Worm (Caenorhabditis elegans) whole organism, young adult: ENCODE measurements around the gene gtf-2H4.
A peak's percentile ranks its signal among the peaks of the same experiment; 100 is the strongest.

ENCODE experiments used
- F10E7.11 ChIP-seq: sonication (generic microtip); optimal IDR thresholded peaks from 2 replicates; lab custom pipeline; 2017; ENCODE audit warnings: mild to moderate bottlenecking, missing genetic modification characterization, moderate library complexity, missing compliant biosample characterization
- F22D6.2 ChIP-seq: sonication (generic microtip); optimal IDR thresholded peaks from 2 replicates; lab custom pipeline; 2016; ENCODE audit warnings: mild to moderate bottlenecking, missing genetic modification characterization, missing compliant biosample characterization
- F23B12.7 ChIP-seq: sonication (generic microtip); optimal IDR thresholded peaks from 2 replicates; lab custom pipeline; 2017; ENCODE audit warnings: missing genetic modification characterization, mild to moderate bottlenecking, missing compliant biosample characterization, antibody characterized with exemption, moderate library complexity; ENCODE audit not compliant: insufficient read depth
- F33H1.4 ChIP-seq: fragments of 200-800 bp; sonication (Bioruptor generic); IDR thresholded peaks from 2 replicates; pipeline ENCODE4 v1.3.6; 2022; ENCODE audit warnings: missing genetic modification reagents, missing genetic modification characterization, missing compliant biosample characterization
- F37B4.10 ChIP-seq: fragments of 200-800 bp; sonication (Bioruptor generic); IDR thresholded peaks from 2 replicates; pipeline ENCODE4 v1.3.6; 2022; ENCODE audit warnings: missing genetic modification characterization, missing compliant biosample characterization
- K11D2.4 ChIP-seq: fragments of 200-800 bp; sonication (Bioruptor generic); IDR thresholded peaks from 2 replicates; pipeline ENCODE4 v1.3.6; 2022; ENCODE audit warnings: missing genetic modification reagents, missing genetic modification characterization, missing compliant biosample characterization
- Y53F4B.3 ChIP-seq: fragments of 200-800 bp; sonication (Bioruptor generic); IDR thresholded peaks from 2 replicates; pipeline ENCODE4 v1.3.6; 2022; ENCODE audit warnings: missing genetic modification reagents, missing genetic modification characterization, missing compliant biosample characterization
- Y53G8AR.9 ChIP-seq: fragments of 200-800 bp; sonication (Bioruptor generic); conservative IDR thresholded peaks from 2 replicates; pipeline ENCODE4 v1.3.6; 2022; ENCODE audit warnings: missing genetic modification reagents, missing genetic modification characterization, missing compliant biosample characterization
- Y79H2A.3 ChIP-seq: fragments of 200-800 bp; sonication (Bioruptor generic); conservative IDR thresholded peaks from 2 replicates; pipeline ENCODE4 v1.3.6; 2022; ENCODE audit warnings: missing genetic modification reagents, missing genetic modification characterization, missing compliant biosample characterization
- Y95B8A.8 ChIP-seq: fragments of 200-800 bp; sonication (Bioruptor generic); IDR thresholded peaks from 2 replicates; pipeline ENCODE4 v1.3.6; 2022; ENCODE audit warnings: missing genetic modification reagents, missing genetic modification characterization, missing compliant biosample characterization
- ama-1 ChIP-seq, 3 experiments: fragments of 150-350 bp in 1 of 3; sonication (generic microtip) in 2 of 3; optimal IDR thresholded peaks; 2 replicates each; lab custom pipeline; 2014 to 2018; ENCODE audit warnings: missing biosample characterization in 2 of 3, missing genetic modification characterization in 2 of 3, missing genetic modification reagents in 2 of 3
- aptf-2 ChIP-seq: fragments of 200-800 bp; sonication (Bioruptor generic); conservative IDR thresholded peaks from 2 replicates; pipeline ENCODE4 v1.3.6; 2022; ENCODE audit warnings: missing genetic modification reagents, missing genetic modification characterization, missing compliant biosample characterization
- aptf-3 ChIP-seq: fragments of 200-800 bp; sonication (Bioruptor generic); IDR thresholded peaks from 2 replicates; pipeline ENCODE4 v1.3.6; 2022; ENCODE audit warnings: missing genetic modification characterization, missing compliant biosample characterization
- athp-1 ChIP-seq: sonication (generic microtip); optimal IDR thresholded peaks from 2 replicates; lab custom pipeline; 2017; ENCODE audit warnings: mild to moderate bottlenecking, missing genetic modification characterization, missing compliant biosample characterization
- attf-5 ChIP-seq: fragments of 200-800 bp; sonication (Bioruptor generic); optimal IDR thresholded peaks from 2 replicates; lab custom pipeline; 2018; ENCODE audit warnings: mild to moderate bottlenecking, missing genetic modification characterization, missing compliant biosample characterization
- attf-6 ChIP-seq: fragments of 200-800 bp; sonication (Bioruptor generic); IDR thresholded peaks from 2 replicates; pipeline ENCODE4 v1.3.6; 2022; ENCODE audit warnings: missing genetic modification reagents, missing genetic modification characterization, missing compliant biosample characterization
- bed-1 ChIP-seq: fragments of 200-800 bp; sonication (Bioruptor generic); IDR thresholded peaks from 2 replicates; pipeline ENCODE4 v1.3.6; 2022; ENCODE audit warnings: missing genetic modification reagents, missing genetic modification characterization, missing compliant biosample characterization
- cebp-1 ChIP-seq, 2 experiments: fragments of 200-800 bp in 1 of 2; sonication (Bioruptor generic) in 1 of 2; sonication (generic microtip) in 1 of 2; IDR thresholded peaks in 1 of 2; optimal IDR thresholded peaks in 1 of 2; 2 replicates each; pipeline versions ENCODE4 v1.3.6 to Lab custom; 2017 to 2022; ENCODE audit warnings: missing compliant biosample characterization in 2 of 2, missing genetic modification characterization in 2 of 2, mild to moderate bottlenecking in 1 of 2, missing genetic modification reagents in 1 of 2, moderate library complexity in 1 of 2
- ceh-100 ChIP-seq: fragments of 200-800 bp; sonication (Bioruptor generic); IDR thresholded peaks from 2 replicates; pipeline ENCODE4 v1.3.6; 2022; ENCODE audit warnings: missing genetic modification reagents, missing genetic modification characterization, missing compliant biosample characterization
- ceh-40 ChIP-seq: fragments of 200-800 bp; sonication (Bioruptor generic); IDR thresholded peaks from 2 replicates; pipeline ENCODE4 v1.3.6; 2022; ENCODE audit warnings: missing genetic modification characterization, missing compliant biosample characterization
- ceh-58 ChIP-seq: fragments of 200-800 bp; sonication (Bioruptor generic); IDR thresholded peaks from 2 replicates; pipeline ENCODE4 v1.3.6; 2022; ENCODE audit warnings: missing genetic modification characterization, missing compliant biosample characterization
- ceh-79 ChIP-seq: sonication (generic microtip); optimal IDR thresholded peaks from 2 replicates; lab custom pipeline; 2017; ENCODE audit warnings: mild to moderate bottlenecking, missing genetic modification characterization, missing compliant biosample characterization
- ceh-91 ChIP-seq: fragments of 200-800 bp; sonication (Bioruptor generic); IDR thresholded peaks from 2 replicates; pipeline ENCODE4 v1.3.6; 2022; ENCODE audit warnings: missing genetic modification reagents, missing genetic modification characterization, missing compliant biosample characterization
- dox-1 ChIP-seq: fragments of 200-800 bp; sonication (Bioruptor generic); IDR thresholded peaks from 2 replicates; pipeline ENCODE4 v1.3.6; 2022; ENCODE audit warnings: missing genetic modification reagents, missing genetic modification characterization, missing compliant biosample characterization
- dpl-1 ChIP-seq: fragments of 150-350 bp; optimal IDR thresholded peaks from 2 replicates; lab custom pipeline; 2014; ENCODE audit warnings: missing biosample characterization, missing genetic modification reagents, missing genetic modification characterization
- egrh-3 ChIP-seq: fragments of 200-800 bp; sonication (Bioruptor generic); IDR thresholded peaks from 2 replicates; pipeline ENCODE4 v1.3.6; 2022; ENCODE audit warnings: missing genetic modification reagents, missing genetic modification characterization, missing compliant biosample characterization
- hmg-1.2 ChIP-seq: fragments of 200-800 bp; sonication (Bioruptor generic); IDR thresholded peaks from 2 replicates; pipeline ENCODE4 v1.3.6; 2022; ENCODE audit warnings: missing genetic modification reagents, missing genetic modification characterization, missing compliant biosample characterization
- hmg-20 ChIP-seq: fragments of 200-800 bp; sonication (Bioruptor generic); IDR thresholded peaks from 2 replicates; pipeline ENCODE4 v1.3.6; 2022; ENCODE audit warnings: missing genetic modification reagents, missing genetic modification characterization, missing compliant biosample characterization
- hsf-1 ChIP-seq: fragments of 200-800 bp; sonication (Bioruptor generic); IDR thresholded peaks from 2 replicates; pipeline ENCODE4 v1.3.6; 2022; ENCODE audit warnings: missing genetic modification reagents, missing genetic modification characterization, missing compliant biosample characterization
- lag-1 ChIP-seq: fragments of 200-800 bp; sonication (Bioruptor generic); IDR thresholded peaks from 2 replicates; pipeline ENCODE4 v1.3.6; 2022; ENCODE audit warnings: missing genetic modification reagents, missing genetic modification characterization, missing compliant biosample characterization
- lin-26 ChIP-seq: fragments of 200-800 bp; sonication (Bioruptor generic); IDR thresholded peaks from 2 replicates; pipeline ENCODE4 v1.3.6; 2022; ENCODE audit warnings: missing genetic modification reagents, missing genetic modification characterization, missing compliant biosample characterization
- lsl-1 ChIP-seq: fragments of 200-800 bp; sonication (Bioruptor generic); optimal IDR thresholded peaks from 2 replicates; lab custom pipeline; 2018; ENCODE audit warnings: mild to moderate bottlenecking, missing genetic modification characterization, moderate library complexity, missing compliant biosample characterization
- madf-6 ChIP-seq: fragments of 200-800 bp; sonication (Bioruptor generic); IDR thresholded peaks from 2 replicates; pipeline ENCODE4 v1.3.6; 2022; ENCODE audit warnings: missing genetic modification reagents, missing genetic modification characterization, missing compliant biosample characterization
- madf-8 ChIP-seq: fragments of 200-800 bp; sonication (Bioruptor generic); conservative IDR thresholded peaks from 2 replicates; pipeline ENCODE4 v1.3.6; 2022; ENCODE audit warnings: missing genetic modification reagents, missing genetic modification characterization, missing compliant biosample characterization
- mes-4 ChIP-seq: sonication (generic microtip); optimal IDR thresholded peaks from 2 replicates; lab custom pipeline; 2016; ENCODE audit warnings: missing genotype, missing genetic modification characterization, missing compliant biosample characterization
- mxl-1 ChIP-seq: sonication (generic microtip); optimal IDR thresholded peaks from 2 replicates; lab custom pipeline; 2016; ENCODE audit warnings: missing genetic modification characterization, missing compliant biosample characterization
- nhr-27 ChIP-seq: fragments of 200-800 bp; sonication (Bioruptor generic); optimal IDR thresholded peaks from 2 replicates; lab custom pipeline; 2018; ENCODE audit warnings: mild to moderate bottlenecking, missing genetic modification characterization, moderate library complexity, missing compliant biosample characterization
- nhr-90 ChIP-seq: sonication (generic microtip); optimal IDR thresholded peaks from 2 replicates; lab custom pipeline; 2016; ENCODE audit warnings: missing genotype, mild to moderate bottlenecking, missing genetic modification characterization, missing compliant biosample characterization
- repo-1 ChIP-seq: sonication (generic microtip); optimal IDR thresholded peaks from 2 replicates; lab custom pipeline; 2017; ENCODE audit warnings: mild to moderate bottlenecking, missing genetic modification characterization, missing compliant biosample characterization
- sdz-38 ChIP-seq: sonication (generic microtip); optimal IDR thresholded peaks from 2 replicates; lab custom pipeline; 2016; ENCODE audit warnings: missing genotype, missing genetic modification characterization, missing compliant biosample characterization
- snpc-1.1 ChIP-seq: sonication (generic microtip); optimal IDR thresholded peaks from 2 replicates; lab custom pipeline; 2017; ENCODE audit warnings: missing genetic modification characterization, mild to moderate bottlenecking, missing compliant biosample characterization, antibody characterized with exemption, moderate library complexity, missing genotype, missing genetic modification reagents; ENCODE audit not compliant: insufficient read depth
- snpc-1.3 ChIP-seq: sonication (generic microtip); optimal IDR thresholded peaks from 2 replicates; lab custom pipeline; 2017; ENCODE audit warnings: missing genetic modification characterization, mild to moderate bottlenecking, missing compliant biosample characterization, antibody characterized with exemption, moderate library complexity, missing genotype, missing genetic modification reagents; ENCODE audit not compliant: insufficient read depth
- snpc-4 ChIP-seq, 5 experiments: fragments of 150-350 bp in 1 of 5; sonication (generic microtip) in 4 of 5; optimal IDR thresholded peaks; 2 replicates each; lab custom pipeline; 2014 to 2018; ENCODE audit warnings: missing genetic modification characterization in 5 of 5, missing biosample characterization in 3 of 5, antibody characterized with exemption in 2 of 5, mild to moderate bottlenecking in 2 of 5, missing compliant biosample characterization in 2 of 5, missing genotype in 2 of 5, moderate library complexity in 2 of 5, missing genetic modification reagents in 1 of 5
- somi-1 ChIP-seq: fragments of 200-800 bp; sonication (Bioruptor generic); optimal IDR thresholded peaks from 2 replicates; lab custom pipeline; 2018; ENCODE audit warnings: mild to moderate bottlenecking, missing genetic modification characterization, missing compliant biosample characterization
- sptf-2 ChIP-seq: fragments of 200-800 bp; sonication (Bioruptor generic); optimal IDR thresholded peaks from 2 replicates; lab custom pipeline; 2018; ENCODE audit warnings: mild to moderate bottlenecking, missing genetic modification characterization, missing compliant biosample characterization
- ztf-3 ChIP-seq: fragments of 200-800 bp; sonication (Bioruptor generic); optimal IDR thresholded peaks from 2 replicates; lab custom pipeline; 2018; ENCODE audit warnings: mild to moderate bottlenecking, missing genetic modification characterization, missing compliant biosample characterization
- ztf-6 ChIP-seq: fragments of 200-800 bp; sonication (Bioruptor generic); IDR thresholded peaks from 2 replicates; pipeline ENCODE4 v1.3.6; 2022; ENCODE audit warnings: missing genetic modification reagents, missing genetic modification characterization, missing compliant biosample characterization

Gene gtf-2H4

ce11 chrIV:15476369-15476768 lies 23.4 kb upstream of the gtf-2H4 start (continued):
- no peak for TF ChIP-seq Y53G8AR.9 (GFP tag; lab: Robert Waterston, UW)
- TF ChIP-seq Y53F4B.3, result peak; percentile 35; the same call in 1 of the 2 replicates
- peak; percentile 23 for TF ChIP-seq lsl-1 (GFP tag; lab: Kevin White, UChicago)
- TF ChIP-seq hmg-20 (GFP tag; lab: Robert Waterston, UW), result no peak
- no peak for TF ChIP-seq F37B4.10 (GFP tag; lab: Robert Waterston, UW)
- TF ChIP-seq athp-1, result peak; percentile 21
- TF ChIP-seq ztf-6 (GFP tag; lab: Robert Waterston, UW), result no peak
- no peak for TF ChIP-seq ceh-79 (tag; lab: Kevin White, UChicago)
- TF ChIP-seq repo-1, result no peak
- TF ChIP-seq lin-26, result no peak
- TF ChIP-seq bed-1 (GFP tag; lab: Robert Waterston, UW), result 0 out of 2 replicates have a peak, but pooled peaks have one; percentile 61
- no peak for TF ChIP-seq ceh-40 (GFP tag; lab: Robert Waterston, UW)
- TF ChIP-seq F33H1.4 (GFP tag; lab: Robert Waterston, UW), result no peak
- TF ChIP-seq madf-6 (GFP tag; lab: Robert Waterston, UW), result no peak
- no peak for TF ChIP-seq somi-1
- no peak for TF ChIP-seq F10E7.11 (tag; lab: Kevin White, UChicago)
- TF ChIP-seq madf-8 (GFP tag; lab: Robert Waterston, UW), result no peak
- TF ChIP-seq ceh-91 (GFP tag; lab: Robert Waterston, UW), result no peak
- peak; percentile 97 for TF ChIP-seq attf-6
- TF ChIP-seq mes-4, result peak; percentile 43
- no peak for TF ChIP-seq sptf-2 (GFP tag; lab: Kevin White, UChicago)
- TF ChIP-seq F22D6.2, result no peak
- TF ChIP-seq Y79H2A.3 (GFP tag; lab: Robert Waterston, UW), result no peak
- no peak for TF ChIP-seq Y95B8A.8
- TF ChIP-seq egrh-3 (GFP tag; lab: Robert Waterston, UW), result 0 out of 2 replicates have a peak, but pooled peaks have one; percentile 6
- no peak for TF ChIP-seq dpl-1 (GFP tag; lab: Kevin White, UChicago)
- TF ChIP-seq F23B12.7 (tag; lab: Kevin White, UChicago), result peak; percentile 6
- no peak for TF ChIP-seq snpc-1.1
- TF ChIP-seq attf-5 (GFP tag; lab: Kevin White, UChicago), result peak; percentile 22
- TF ChIP-seq ceh-100 (GFP tag; lab: Robert Waterston, UW), result 0 out of 2 replicates have a peak, but pooled peaks have one; percentile 19
- TF ChIP-seq mxl-1, result no peak
- TF ChIP-seq nhr-27 (tag; lab: Kevin White, UChicago), result no peak
- TF ChIP-seq K11D2.4 (GFP tag; lab: Robert Waterston, UW), result no peak
- TF ChIP-seq snpc-1.3 (tag; lab: Kevin White, UChicago), result peak; percentile 43
- TF ChIP-seq snpc-4 (GFP tag; optimal IDR thresholded peaks at IDR 0.05; lab: Kevin White, UChicago), result peak; percentile 84
- TF ChIP-seq snpc-4 (tag; optimal IDR thresholded peaks at IDR 0.05; lab: Kevin White, UChicago), result peak; percentile 39 to 96 (median 90)
- peak; percentile 51 for TF ChIP-seq hmg-1.2 (GFP tag; lab: Robert Waterston, UW)
- TF ChIP-seq sdz-38 (tag; lab: Kevin White, UChicago), result no peak
- TF ChIP-seq ama-1 (optimal IDR thresholded peaks at IDR 0.05; lab: Kevin White, UChicago), result no peak
- TF ChIP-seq ama-1 (GFP tag; optimal IDR thresholded peaks at IDR 0.05; lab: Kevin White, UChicago), result peak in 1 of 2 experiments; percentile 29
- TF ChIP-seq cebp-1 (GFP tag; IDR thresholded peaks at IDR 0.05; lab: Robert Waterston, UW), result no peak
- TF ChIP-seq cebp-1 (tag; optimal IDR thresholded peaks at IDR 0.05; lab: Kevin White, UChicago), result no peak
- TF ChIP-seq ztf-3 (GFP tag; lab: Kevin White, UChicago), result no peak
- no peak for TF ChIP-seq ceh-58 (GFP tag; lab: Robert Waterston, UW)
- TF ChIP-seq aptf-2 (GFP tag; lab: Robert Waterston, UW), result no peak
- peak; percentile 52; the same call in 1 of the 2 replicates for TF ChIP-seq hsf-1
- no peak for TF ChIP-seq lag-1 (GFP tag; lab: Robert Waterston, UW)
- TF ChIP-seq dox-1 (GFP tag; lab: Robert Waterston, UW), result no peak
- TF ChIP-seq aptf-3 (GFP tag; lab: Robert Waterston, UW), result no peak
- peak; percentile 61 for TF ChIP-seq nhr-90 (tag; lab: Kevin White, UChicago)
